Worm (Caenorhabditis elegans) whole organism, L1 larva: ENCODE measurements around the gene F08F1.4.

Experiments used
- C04F5.9 ChIP-seq: sonication (generic microtip); optimal IDR thresholded peaks from 2 replicates; lab custom pipeline; 2016; ENCODE audit warnings: missing genetic modification characterization, missing compliant biosample characterization
- C34B4.2 ChIP-seq: sonication (generic microtip); optimal IDR thresholded peaks from 2 replicates; lab custom pipeline; 2017; ENCODE audit warnings: mild to moderate bottlenecking, missing genetic modification characterization, missing compliant biosample characterization
- F16B12.6 ChIP-seq: fragments of 150-350 bp; optimal IDR thresholded peaks from 2 replicates; lab custom pipeline; 2014; ENCODE audit warnings: missing biosample characterization, missing genetic modification characterization
- Y116A8C.19 ChIP-seq: sonication (generic microtip); optimal IDR thresholded peaks from 2 replicates; lab custom pipeline; 2016; ENCODE audit warnings: missing compliant biosample characterization, missing genetic modification characterization, borderline replicate concordance
- blmp-1 ChIP-seq: fragments of 150-350 bp; optimal IDR thresholded peaks from 2 replicates; lab custom pipeline; 2014; ENCODE audit warnings: missing biosample characterization, missing genetic modification characterization
- ceh-8 ChIP-seq: fragments of 200-800 bp; sonication (Bioruptor generic); optimal IDR thresholded peaks from 2 replicates; lab custom pipeline; 2018; ENCODE audit warnings: mild to moderate bottlenecking, missing genetic modification characterization, moderate library complexity, missing compliant biosample characterization
- ceh-82 ChIP-seq, 3 experiments: fragments of 150-350 bp in 1 of 3; sonication (generic microtip) in 2 of 3; optimal IDR thresholded peaks; 2 replicates each; lab custom pipeline; 2014 to 2017; ENCODE audit warnings: missing biosample characterization in 3 of 3, missing genetic modification characterization in 3 of 3
- ces-1 ChIP-seq: fragments of 150-350 bp; optimal IDR thresholded peaks from 2 replicates; lab custom pipeline; 2014; ENCODE audit warnings: missing biosample characterization, missing genetic modification reagents, missing genetic modification characterization
- dpl-1 ChIP-seq, 3 experiments: fragments of 150-350 bp in 2 of 3; sonication (generic microtip) in 1 of 3; optimal IDR thresholded peaks; 2 replicates each; lab custom pipeline; 2014 to 2017; ENCODE audit warnings: missing biosample characterization in 3 of 3, missing genetic modification characterization in 3 of 3, missing genetic modification reagents in 3 of 3
- dsc-1 ChIP-seq: sonication (generic microtip); optimal IDR thresholded peaks from 2 replicates; lab custom pipeline; 2016; ENCODE audit warnings: mild to moderate bottlenecking, missing genetic modification characterization, missing compliant biosample characterization
- efl-1 ChIP-seq, 4 experiments: fragments of 150-350 bp; optimal IDR thresholded peaks in 3 of 4; peaks in 1 of 4; 1 replicate in 1 of 4; 2 replicates in 3 of 4; lab custom pipeline; 2014; ENCODE audit warnings: missing biosample characterization in 2 of 4, missing genetic modification characterization in 2 of 4, missing genetic modification reagents in 2 of 4
- efl-3 ChIP-seq: fragments of 200-800 bp; sonication (Bioruptor generic); optimal IDR thresholded peaks from 2 replicates; lab custom pipeline; 2018; ENCODE audit warnings: mild to moderate bottlenecking, missing genetic modification characterization, missing compliant biosample characterization
- egl-13 ChIP-seq: sonication (generic microtip); optimal IDR thresholded peaks from 2 replicates; lab custom pipeline; 2016; ENCODE audit warnings: missing genotype, missing genetic modification reagents, missing genetic modification characterization, missing compliant biosample characterization
- egl-27 ChIP-seq, 2 experiments: fragments of 150-350 bp in 1 of 2; sonication (generic microtip); optimal IDR thresholded peaks; 3 replicates each; lab custom pipeline; 2017 to 2018; ENCODE audit warnings: missing biosample characterization in 2 of 2, missing genetic modification characterization in 2 of 2, missing genetic modification reagents in 2 of 2
- elt-2 ChIP-seq: sonication (generic microtip); optimal IDR thresholded peaks from 2 replicates; lab custom pipeline; 2016; ENCODE audit warnings: missing genetic modification characterization, mild to moderate bottlenecking, inconsistent platforms, missing compliant biosample characterization, missing genetic modification reagents
- elt-3 ChIP-seq, 6 experiments: fragments of 150-350 bp in 1 of 6; sonication (generic microtip); optimal IDR thresholded peaks; 2 replicates each; lab custom pipeline; 2017 to 2018; ENCODE audit warnings: missing biosample characterization in 6 of 6, missing genetic modification characterization in 6 of 6, inconsistent platforms in 1 of 6
- fkh-10 ChIP-seq: sonication (generic microtip); optimal IDR thresholded peaks from 2 replicates; lab custom pipeline; 2017; ENCODE audit warnings: missing biosample characterization, missing genetic modification reagents, missing genetic modification characterization
- fkh-8 ChIP-seq: sonication (generic microtip); optimal IDR thresholded peaks from 2 replicates; lab custom pipeline; 2016; ENCODE audit warnings: mild to moderate bottlenecking, missing genetic modification characterization, missing compliant biosample characterization
- fos-1 ChIP-seq: fragments of 150-350 bp; optimal IDR thresholded peaks from 2 replicates; lab custom pipeline; 2014; ENCODE audit warnings: missing biosample characterization, missing genetic modification characterization
- grh-1 ChIP-seq: fragments of 200-800 bp; sonication (Bioruptor generic); IDR thresholded peaks from 2 replicates; pipeline ENCODE4 v1.3.6; 2022; ENCODE audit warnings: missing genetic modification reagents, missing genetic modification characterization, missing compliant biosample characterization
- hlh-17 ChIP-seq: fragments of 200-800 bp; sonication (Bioruptor generic); optimal IDR thresholded peaks from 2 replicates; lab custom pipeline; 2018; ENCODE audit warnings: missing genetic modification characterization, mild to moderate bottlenecking, missing compliant biosample characterization, moderate library complexity, borderline replicate concordance
- hlh-4 ChIP-seq: sonication (generic microtip); optimal IDR thresholded peaks from 2 replicates; lab custom pipeline; 2016; ENCODE audit warnings: mild to moderate bottlenecking, missing genetic modification characterization, missing compliant biosample characterization
- hpl-2 ChIP-seq: fragments of 150-350 bp; optimal IDR thresholded peaks from 2 replicates; lab custom pipeline; 2014; ENCODE audit warnings: missing biosample characterization, missing genetic modification reagents, missing genetic modification characterization
- lin-13 ChIP-seq: fragments of 150-350 bp; optimal IDR thresholded peaks from 2 replicates; lab custom pipeline; 2014; ENCODE audit warnings: missing biosample characterization, missing genetic modification reagents, missing genetic modification characterization
- lir-3 ChIP-seq: sonication (generic microtip); optimal IDR thresholded peaks from 2 replicates; lab custom pipeline; 2016; ENCODE audit warnings: mild to moderate bottlenecking, missing genetic modification characterization, moderate library complexity, missing compliant biosample characterization; ENCODE audit not compliant: poor library complexity
- lsy-2 ChIP-seq, 2 experiments: fragments of 150-350 bp; optimal IDR thresholded peaks; 2 replicates each; lab custom pipeline; 2014; ENCODE audit warnings: missing biosample characterization in 2 of 2, missing genetic modification characterization in 2 of 2
- mdl-1 ChIP-seq, 2 experiments: fragments of 150-350 bp; optimal IDR thresholded peaks; 2 replicates each; lab custom pipeline; 2014 to 2017; ENCODE audit warnings: missing biosample characterization in 2 of 2, missing genetic modification characterization in 2 of 2, inconsistent platforms in 1 of 2
- nhr-11 ChIP-seq: fragments of 150-350 bp; optimal IDR thresholded peaks from 2 replicates; lab custom pipeline; 2014; ENCODE audit warnings: missing biosample characterization, missing genetic modification characterization
- nhr-237 ChIP-seq: fragments of 150-350 bp; optimal IDR thresholded peaks from 2 replicates; lab custom pipeline; 2014; ENCODE audit warnings: missing biosample characterization, missing genetic modification characterization
- nhr-28 ChIP-seq: fragments of 150-350 bp; optimal IDR thresholded peaks from 2 replicates; lab custom pipeline; 2014; ENCODE audit warnings: missing biosample characterization, missing genetic modification characterization
- nhr-47 ChIP-seq: sonication (generic microtip); optimal IDR thresholded peaks from 2 replicates; lab custom pipeline; 2016; ENCODE audit warnings: mild to moderate bottlenecking, missing genetic modification characterization, moderate library complexity, missing compliant biosample characterization
- nhr-77 ChIP-seq: fragments of 150-350 bp; optimal IDR thresholded peaks from 2 replicates; lab custom pipeline; 2014; ENCODE audit warnings: missing biosample characterization, missing genetic modification characterization
- nhr-84 ChIP-seq: sonication (generic microtip); optimal IDR thresholded peaks from 2 replicates; lab custom pipeline; 2017; ENCODE audit warnings: missing biosample characterization, missing genetic modification characterization
- pag-3 ChIP-seq: sonication (generic microtip); optimal IDR thresholded peaks from 2 replicates; lab custom pipeline; 2017; ENCODE audit warnings: missing genetic modification characterization, mild to moderate bottlenecking, missing compliant biosample characterization, antibody characterized with exemption, borderline replicate concordance; ENCODE audit not compliant: insufficient read depth
- rnt-1 ChIP-seq: sonication (generic microtip); optimal IDR thresholded peaks from 2 replicates; lab custom pipeline; 2016; ENCODE audit warnings: mild to moderate bottlenecking, missing genetic modification characterization, moderate library complexity, missing compliant biosample characterization
- sup-37 ChIP-seq: fragments of 200-800 bp; sonication (Bioruptor generic); optimal IDR thresholded peaks from 2 replicates; lab custom pipeline; 2018; ENCODE audit warnings: mild to moderate bottlenecking, missing genetic modification characterization, missing compliant biosample characterization
- swsn-7 ChIP-seq: sonication (generic microtip); optimal IDR thresholded peaks from 2 replicates; lab custom pipeline; 2016; ENCODE audit warnings: missing genetic modification characterization, missing compliant biosample characterization
- tbx-2 ChIP-seq: sonication (generic microtip); optimal IDR thresholded peaks from 2 replicates; lab custom pipeline; 2016; ENCODE audit warnings: missing genetic modification characterization, missing compliant biosample characterization
- unc-130 ChIP-seq: fragments of 150-350 bp; optimal IDR thresholded peaks from 2 replicates; lab custom pipeline; 2017; ENCODE audit warnings: missing biosample characterization, missing genetic modification characterization, inconsistent platforms
- unc-62 ChIP-seq: fragments of 150-350 bp; optimal IDR thresholded peaks from 2 replicates; lab custom pipeline; 2014; ENCODE audit warnings: missing biosample characterization, missing genetic modification reagents, missing genetic modification characterization
- xbp-1 ChIP-seq: sonication (generic microtip); optimal IDR thresholded peaks from 2 replicates; lab custom pipeline; 2016; ENCODE audit warnings: missing genetic modification characterization, missing compliant biosample characterization
- zag-1 ChIP-seq: fragments of 150-350 bp; optimal IDR thresholded peaks from 2 replicates; lab custom pipeline; 2014; ENCODE audit warnings: missing biosample characterization, missing genetic modification characterization

Gene F08F1.4

DNA sequence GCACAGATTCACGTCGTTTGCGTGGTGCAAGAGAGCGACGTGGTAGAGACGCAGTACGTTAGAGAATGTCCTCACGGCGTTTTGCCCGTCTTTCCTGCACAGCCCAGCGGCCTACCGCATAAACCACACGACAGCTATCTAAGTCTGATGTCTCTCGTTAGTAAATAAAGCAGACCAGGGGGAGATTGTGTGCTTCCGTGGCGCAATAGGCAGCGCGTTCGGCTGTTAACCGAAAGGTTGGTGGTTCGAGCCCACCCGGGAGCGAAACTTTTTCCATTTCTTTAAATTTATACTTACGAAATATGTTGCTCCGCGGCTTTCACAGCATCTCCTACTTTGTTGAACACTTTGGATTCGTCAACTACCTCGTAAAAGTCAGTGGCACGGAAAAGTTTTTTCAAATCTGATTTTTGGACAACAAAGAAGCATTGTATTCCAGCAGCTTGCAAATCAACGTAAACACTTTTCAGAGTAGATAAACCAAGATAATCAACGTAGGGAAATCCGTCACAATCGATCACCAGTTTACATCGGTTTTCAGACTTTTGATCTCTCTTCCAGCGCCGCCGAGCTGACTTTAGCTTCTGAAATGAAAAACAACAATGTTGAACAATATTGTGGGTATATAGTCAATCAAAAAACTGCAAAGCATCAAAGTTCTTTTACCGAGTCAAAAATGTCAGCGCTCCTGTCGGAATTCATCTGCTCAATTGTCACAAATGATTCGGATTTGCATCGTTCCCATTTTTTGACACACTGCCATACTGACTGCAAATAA lies 8.7 kb upstream of the F08F1.4 start (continued):
- TF ChIP-seq hlh-17 (GFP tag; lab: Kevin White, UChicago) (no peak), lsy-2 (tag; optimal IDR thresholded peaks at IDR 0.05; lab: Kevin White, UChicago) (peak; percentile 81 to 83), fkh-8 (peak; percentile 94), fos-1 (tag; lab: Kevin White, UChicago) (peak; percentile 84), hpl-2 (no peak), ceh-8 (GFP tag; lab: Kevin White, UChicago) (peak; percentile 80), unc-62 (GFP tag; lab: Kevin White, UChicago) (no peak), elt-2 (tag; lab: Kevin White, UChicago) (peak; percentile 77), zag-1 (no peak), F16B12.6 (tag; lab: Kevin White, UChicago) (no peak), dsc-1 (tag; lab: Kevin White, UChicago) (peak; percentile 95), mdl-1 (tag; optimal IDR thresholded peaks at IDR 0.05; lab: Kevin White, UChicago) (peak in 1 of 2 experiments; percentile 81), blmp-1 (tag; lab: Kevin White, UChicago) (peak; percentile 42), grh-1 (peak; percentile 77), unc-130 (tag; lab: Kevin White, UChicago) (no peak), hlh-4 (tag; lab: Kevin White, UChicago) (peak; percentile 3), lin-13 (GFP tag; lab: Kevin White, UChicago) (peak; percentile 80), C34B4.2 (no peak), Y116A8C.19 (tag; lab: Kevin White, UChicago) (no peak), lir-3 (peak; percentile 84), fkh-10 (GFP tag; lab: Kevin White, UChicago) (peak; percentile 93), nhr-237 (peak; percentile 48), efl-1 (optimal IDR thresholded peaks at IDR 0.05; lab: Kevin White, UChicago) (peak; percentile 65 to 70), efl-1 (GFP tag; optimal IDR thresholded peaks at IDR 0.05 in 1 of 2; lab: Kevin White, UChicago) (peak; percentile 22 to 95), nhr-84 (tag; lab: Kevin White, UChicago) (no peak), xbp-1 (tag; lab: Kevin White, UChicago) (peak; percentile 88), efl-3 (GFP tag; lab: Kevin White, UChicago) (peak; percentile 73)
- TF ChIP-seq, all 84 proteins: peak for 58

ce11 chrX:8406815-8407214 lies 6.4 kb upstream of the F08F1.4 start:
- TF ChIP-seq C34B4.2: no peak
- no peak for TF ChIP-seq dpl-1 (GFP tag; optimal IDR thresholded peaks at IDR 0.05; lab: Kevin White, UChicago)
- no peak for TF ChIP-seq sup-37 (GFP tag; lab: Kevin White, UChicago)
- no peak for TF ChIP-seq elt-3 (tag; optimal IDR thresholded peaks at IDR 0.05; lab: Kevin White, UChicago)
- TF ChIP-seq rnt-1: no peak
- no peak for TF ChIP-seq nhr-11
- TF ChIP-seq fkh-10 (GFP tag; lab: Kevin White, UChicago): no peak
- TF ChIP-seq tbx-2 (tag; lab: Kevin White, UChicago): no peak
- no peak for TF ChIP-seq swsn-7
- TF ChIP-seq pag-3 (tag; lab: Kevin White, UChicago): no peak
- no peak for TF ChIP-seq egl-27 (tag; optimal IDR thresholded peaks at IDR 0.05; lab: Kevin White, UChicago)
- TF ChIP-seq nhr-47 (tag; lab: Kevin White, UChicago): no peak
- no peak for TF ChIP-seq egl-13 (tag; lab: Kevin White, UChicago)
- no peak for TF ChIP-seq nhr-77 (tag; lab: Kevin White, UChicago)
- no peak for TF ChIP-seq ces-1
- TF ChIP-seq nhr-28 (tag; lab: Kevin White, UChicago): no peak
- TF ChIP-seq fkh-8: no peak
- no peak for TF ChIP-seq ceh-82 (tag; optimal IDR thresholded peaks at IDR 0.05; lab: Kevin White, UChicago)
- TF ChIP-seq C04F5.9: no peak
